Worm (Caenorhabditis elegans): ENCODE data around the gene T13H5.1.

T13H5.1 gene

ce11 chrII:8472916-8473315 is 35.9 kb downstream of the T13H5.1 start:
- TF ChIP-seq unc-62 (GFP tag; optimal IDR thresholded peaks at IDR 0.05), result no peak

- TF ChIP-seq unc-62 (GFP tag; optimal IDR thresholded peaks at IDR 0.05), result no peak
These were observed 37.7 kb downstream of the T13H5.1 start, which contains the start of gene M05D6.8 for ce11 chrII:8471139-8471538. M05D6.8 (minus strand) TSS chrII:8471239.

ce11 chrII:8467809-8468208 is 41.0 kb downstream of the T13H5.1 start, which contains the start of gene M05D6.2:
M05D6.2 (plus strand) TSS chrII:8468109.
- TF ChIP-seq unc-62 (GFP tag; optimal IDR thresholded peaks at IDR 0.05), result no peak

- TF ChIP-seq unc-62 (GFP tag; optimal IDR thresholded peaks at IDR 0.05), result no peak
These were observed 42.0 kb downstream of the T13H5.1 start, which contains the start of gene F22B5.10 for ce11 chrII:8466874-8467273. F22B5.10 (plus strand) TSS chrII:8467174.

- no peak for TF ChIP-seq unc-62 (GFP tag; optimal IDR thresholded peaks at IDR 0.05)
These were observed 44.4 kb downstream of the T13H5.1 start, which contains the start of gene fars-3 for ce11 chrII:8464448-8464898. fars-3 (plus strand) TSS chrII:8464848.

- TF ChIP-seq unc-62 (GFP tag; optimal IDR thresholded peaks at IDR 0.05), result no peak
These were observed 51.4 kb downstream of the T13H5.1 start, which contains the start of gene zyg-9 for ce11 chrII:8457438-8457837. zyg-9 (plus strand) TSS chrII:8457818.

- TF ChIP-seq unc-62 (GFP tag; optimal IDR thresholded peaks at IDR 0.05), result no peak
These were observed 52.0 kb downstream of the T13H5.1 start for ce11 chrII:8456681-8457389.

ce11 chrII:8456094-8456493 is 52.8 kb downstream of the T13H5.1 start, which contains the start of gene F22B5.6:
F22B5.6 (minus strand) TSS chrII:8456194.
- TF ChIP-seq unc-62 (GFP tag; optimal IDR thresholded peaks at IDR 0.05), result no peak

ce11 chrII:8454513-8454912 is 54.3 kb downstream of the T13H5.1 start, which contains the start of gene F22B5.5:
F22B5.5 (minus strand) TSS chrII:8454613.
- no peak for TF ChIP-seq unc-62 (GFP tag; optimal IDR thresholded peaks at IDR 0.05)

ce11 chrII:8451425-8451824 is 57.4 kb downstream of the T13H5.1 start:
- no peak for TF ChIP-seq unc-62 (GFP tag; optimal IDR thresholded peaks at IDR 0.05)

ce11 chrII:8450750-8451149 is 58.1 kb downstream of the T13H5.1 start:
- TF ChIP-seq unc-62 (GFP tag; optimal IDR thresholded peaks at IDR 0.05), result no peak

ce11 chrII:8449660-8450118 is 59.2 kb downstream of the T13H5.1 start, which contains the start of gene F22B5.4:
F22B5.4 (plus strand) TSS chrII:8449710.
- TF ChIP-seq unc-62 (GFP tag; optimal IDR thresholded peaks at IDR 0.05), result no peak

ce11 chrII:8446731-8447130 is 62.1 kb downstream of the T13H5.1 start, which contains the start of gene cut-3:
cut-3 (minus strand) TSS chrII:8446831.
- no peak for TF ChIP-seq unc-62 (GFP tag; optimal IDR thresholded peaks at IDR 0.05)

ce11 chrII:8444007-8444406 is 64.8 kb downstream of the T13H5.1 start, which contains the start of gene evl-20:
evl-20 (plus strand) TSS chrII:8444307.
- TF ChIP-seq unc-62 (GFP tag; optimal IDR thresholded peaks at IDR 0.05), result no peak

ce11 chrII:8442717-8443223 is 66.1 kb downstream of the T13H5.1 start, which contains the start of gene eif-3.G:
eif-3.G (plus strand) TSS chrII:8442767.
- TF ChIP-seq unc-62 (GFP tag; optimal IDR thresholded peaks at IDR 0.05), result no peak

ce11 chrII:8442176-8442575 is 66.7 kb downstream of the T13H5.1 start:
- no peak for TF ChIP-seq unc-62 (GFP tag; optimal IDR thresholded peaks at IDR 0.05)

- no peak for TF ChIP-seq unc-62 (GFP tag; optimal IDR thresholded peaks at IDR 0.05)
These were observed 67.3 kb downstream of the T13H5.1 start for ce11 chrII:8441519-8441918.

Measured in whole organism, dauer.